Fruit fly (Drosophila melanogaster): ENCODE results near the gene CG12948.

DNA sequence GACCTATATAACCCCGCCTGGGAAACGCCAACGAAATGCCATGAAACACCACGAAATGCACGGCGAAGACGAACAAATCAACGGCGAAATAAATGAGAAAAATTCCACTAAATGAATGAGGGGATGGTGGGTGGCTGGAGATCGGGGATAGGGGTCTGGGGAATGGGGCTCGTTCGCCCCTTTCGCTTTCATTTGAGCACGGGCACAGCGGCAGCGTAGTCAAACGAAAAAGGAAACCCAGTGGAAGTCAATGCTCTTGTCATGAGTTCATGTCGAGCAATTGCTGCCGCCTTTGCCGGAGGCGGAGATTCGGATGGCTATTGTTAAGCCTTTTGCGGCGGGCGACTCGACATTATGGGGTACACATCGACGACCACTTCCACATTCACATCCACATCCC, 44.3 kb downstream of the CG12948 start:
- TF ChIP-seq insv (optimal IDR thresholded peaks at IDR 0.05): no peak
- TF ChIP-seq Sin3A (optimal IDR thresholded peaks at IDR 0.05): no peak
- TF ChIP-seq ttk (optimal IDR thresholded peaks at IDR 0.05): no peak
- no peak for TF ChIP-seq Myc (optimal IDR thresholded peaks at IDR 0.05)
- TF ChIP-seq psq (optimal IDR thresholded peaks at IDR 0.05): no peak
